Fruit fly (Drosophila melanogaster) whole organism, embryonic: ENCODE measurements around the gene AP-1sigma.

Experiments used
- CG11247 ChIP-seq: fragments of 200-800 bp; sonication (Bioruptor generic); IDR thresholded peaks from 2 replicates; pipeline ENCODE4 v1.3.6; 2022; ENCODE audit warnings: missing biosample characterization, missing genetic modification characterization
- CG12104 ChIP-seq: fragments of 200-800 bp; sonication (Bioruptor generic); optimal IDR thresholded peaks from 3 replicates; lab custom pipeline; 2016; ENCODE audit warnings: missing biosample characterization, missing genetic modification characterization
- CG1233 ChIP-seq: fragments of 200-800 bp; sonication (Bioruptor generic); optimal IDR thresholded peaks from 4 replicates; lab custom pipeline; 2018; ENCODE audit warnings: missing biosample characterization, mild to moderate bottlenecking, missing genetic modification characterization
- CG12744 ChIP-seq: fragments of 200-800 bp; sonication (Bioruptor generic); optimal IDR thresholded peaks from 2 replicates; lab custom pipeline; 2016; ENCODE audit warnings: missing biosample characterization, missing genetic modification characterization
- CG13296 ChIP-seq: fragments of 200-800 bp; sonication (Bioruptor generic); optimal IDR thresholded peaks from 3 replicates; lab custom pipeline; 2018; ENCODE audit warnings: missing biosample characterization, mild to moderate bottlenecking, missing genetic modification characterization
- CG14050 ChIP-seq: fragments of 200-800 bp; sonication (Bioruptor generic); IDR thresholded peaks from 3 replicates; pipeline ENCODE4 v1.3.6; 2022; ENCODE audit warnings: missing biosample characterization, missing genetic modification characterization
- CG14860 ChIP-seq: fragments of 200-800 bp; sonication (Bioruptor generic); IDR thresholded peaks from 3 replicates; pipeline ENCODE4 v1.3.6; 2022; ENCODE audit warnings: missing biosample characterization, missing genetic modification characterization; ENCODE audit not compliant: partially characterized antibody
- CG1603 ChIP-seq: fragments of 200-800 bp; sonication (Bioruptor generic); optimal IDR thresholded peaks from 2 replicates; lab custom pipeline; 2019; ENCODE audit warnings: missing biosample characterization, mild to moderate bottlenecking, missing genetic modification characterization, moderate library complexity
- CG1647 ChIP-seq: fragments of 200-800 bp; sonication (Bioruptor generic); optimal IDR thresholded peaks from 3 replicates; lab custom pipeline; 2016; ENCODE audit warnings: missing biosample characterization, missing genetic modification characterization
- CG16779 ChIP-seq: fragments of 200-800 bp; sonication (Bioruptor generic); IDR thresholded peaks from 2 replicates; pipeline ENCODE4 v1.3.6; 2022; ENCODE audit warnings: missing biosample characterization, missing genetic modification characterization
- CG17186 ChIP-seq: fragments of 200-800 bp; sonication (Bioruptor generic); optimal IDR thresholded peaks from 3 replicates; lab custom pipeline; 2017; ENCODE audit warnings: missing biosample characterization, missing genetic modification reagents, missing genetic modification characterization
- CG17328 ChIP-seq: fragments of 200-800 bp; sonication (Bioruptor generic); IDR thresholded peaks from 2 replicates; pipeline ENCODE4 v1.3.6; 2022; ENCODE audit warnings: missing biosample characterization, missing genetic modification characterization
- CG17385 ChIP-seq: fragments of 200-800 bp; sonication (Bioruptor generic); optimal IDR thresholded peaks from 3 replicates; lab custom pipeline; 2018; ENCODE audit warnings: missing biosample characterization, mild to moderate bottlenecking, missing genetic modification characterization
- CG1832 ChIP-seq: fragments of 200-800 bp; sonication (Bioruptor generic); optimal IDR thresholded peaks from 2 replicates; lab custom pipeline; 2017; ENCODE audit warnings: missing biosample characterization, mild to moderate bottlenecking, missing genetic modification characterization, inconsistent platforms
- CG32772 ChIP-seq: fragments of 200-800 bp; sonication (Bioruptor generic); IDR thresholded peaks from 2 replicates; pipeline ENCODE4 v1.3.6; 2022; ENCODE audit warnings: missing biosample characterization, missing genetic modification characterization
- CG33213 ChIP-seq: fragments of 200-800 bp; sonication (Bioruptor generic); optimal IDR thresholded peaks from 3 replicates; lab custom pipeline; 2016; ENCODE audit warnings: missing biosample characterization, missing genetic modification characterization
- CG34376 ChIP-seq: fragments of 200-800 bp; sonication (Bioruptor generic); optimal IDR thresholded peaks from 2 replicates; lab custom pipeline; 2018; ENCODE audit warnings: missing biosample characterization, mild to moderate bottlenecking, missing genetic modification characterization
- CG4282 ChIP-seq: fragments of 200-800 bp; sonication (Bioruptor generic); optimal IDR thresholded peaks from 2 replicates; lab custom pipeline; 2016; ENCODE audit warnings: missing biosample characterization, missing genetic modification characterization
- CG4707 ChIP-seq: fragments of 200-800 bp; sonication (Bioruptor generic); optimal IDR thresholded peaks from 2 replicates; lab custom pipeline; 2018; ENCODE audit warnings: missing biosample characterization, mild to moderate bottlenecking, missing genetic modification characterization, moderate library complexity
- CG4730 ChIP-seq: fragments of 200-800 bp; sonication (Bioruptor generic); IDR thresholded peaks from 2 replicates; pipeline ENCODE4 v1.3.6; 2022; ENCODE audit warnings: missing biosample characterization, missing genetic modification characterization
- CG6175 ChIP-seq: fragments of 200-800 bp; sonication (Bioruptor generic); IDR thresholded peaks from 3 replicates; pipeline ENCODE4 v1.3.6; 2022; ENCODE audit warnings: missing biosample characterization, missing genetic modification characterization
- CG7357 ChIP-seq: fragments of 200-800 bp; sonication (Bioruptor generic); IDR thresholded peaks from 3 replicates; pipeline ENCODE4 v1.3.6; 2022; ENCODE audit warnings: missing biosample characterization, missing genetic modification characterization
- CG7786 ChIP-seq: fragments of 200-800 bp; sonication (Bioruptor generic); optimal IDR thresholded peaks from 2 replicates; lab custom pipeline; 2016; ENCODE audit warnings: missing biosample characterization, missing genetic modification characterization
- CG8478 ChIP-seq: fragments of >200 bp; optimal IDR thresholded peaks from 2 replicates; lab custom pipeline; 2018
- CG8765 ChIP-seq: fragments of 200-800 bp; sonication (Bioruptor generic); IDR thresholded peaks from 2 replicates; pipeline ENCODE4 v1.3.6; 2022; ENCODE audit warnings: missing biosample characterization, missing genetic modification characterization
- E2f1 ChIP-seq: fragments of 200-800 bp; sonication (Bioruptor generic); IDR thresholded peaks from 2 replicates; pipeline ENCODE4 v1.3.6; 2022; ENCODE audit warnings: missing biosample characterization, missing genetic modification characterization
- E2f2 ChIP-seq: fragments of 200-800 bp; sonication (Bioruptor generic); IDR thresholded peaks from 2 replicates; pipeline ENCODE4 v1.3.6; 2022; ENCODE audit warnings: missing biosample characterization, missing genetic modification characterization
- Fer2 ChIP-seq: fragments of 200-800 bp; sonication (Bioruptor generic); optimal IDR thresholded peaks from 2 replicates; lab custom pipeline; 2018; ENCODE audit warnings: missing biosample characterization, mild to moderate bottlenecking, missing genetic modification characterization, moderate library complexity
- GATAe ChIP-seq: fragments of 200-800 bp; sonication (Bioruptor generic); conservative IDR thresholded peaks from 2 replicates; pipeline ENCODE4 v1.3.6; 2022; ENCODE audit warnings: missing biosample characterization, missing genetic modification characterization
- HLH54F ChIP-seq: fragments of 200-800 bp; sonication (Bioruptor generic); optimal IDR thresholded peaks from 3 replicates; lab custom pipeline; 2016; ENCODE audit warnings: missing biosample characterization, missing genetic modification characterization
- Hand ChIP-seq: fragments of 200-800 bp; sonication (Bioruptor generic); optimal IDR thresholded peaks from 2 replicates; lab custom pipeline; 2017; ENCODE audit warnings: mild to moderate bottlenecking, missing biosample characterization, missing genetic modification reagents, missing genetic modification characterization
- Jarid2 ChIP-seq: fragments of 200-800 bp; sonication (Bioruptor generic); optimal IDR thresholded peaks from 3 replicates; lab custom pipeline; 2017; ENCODE audit warnings: mild to moderate bottlenecking, missing biosample characterization, missing genetic modification reagents, missing genetic modification characterization
- Kr ChIP-seq: fragments of 200-800 bp; sonication (Bioruptor generic); optimal IDR thresholded peaks from 2 replicates; lab custom pipeline; 2017; ENCODE audit warnings: missing biosample characterization, mild to moderate bottlenecking, missing genetic modification characterization
- MTF-1 ChIP-seq: fragments of 200-800 bp; sonication (Bioruptor generic); optimal IDR thresholded peaks from 2 replicates; lab custom pipeline; 2018; ENCODE audit warnings: missing biosample characterization, mild to moderate bottlenecking, missing genetic modification characterization, borderline replicate concordance
- Sin3A ChIP-seq: fragments of >200 bp; optimal IDR thresholded peaks from 2 replicates; lab custom pipeline; 2018
- Sox100B ChIP-seq: fragments of 200-800 bp; sonication (Bioruptor generic); optimal IDR thresholded peaks from 3 replicates; lab custom pipeline; 2018; ENCODE audit warnings: missing biosample characterization, mild to moderate bottlenecking, missing genetic modification characterization
- ab ChIP-seq: fragments of 200-800 bp; sonication (Bioruptor generic); optimal IDR thresholded peaks from 2 replicates; lab custom pipeline; 2016; ENCODE audit warnings: missing biosample characterization, missing genetic modification characterization
- bbx ChIP-seq: fragments of 200-800 bp; sonication (Bioruptor generic); IDR thresholded peaks from 2 replicates; pipeline ENCODE4 v1.3.6; 2022; ENCODE audit warnings: missing biosample characterization, missing genetic modification characterization; ENCODE audit not compliant: partially characterized antibody
- ci ChIP-seq: fragments of 200-800 bp; sonication (Bioruptor generic); IDR thresholded peaks from 3 replicates; pipeline ENCODE4 v1.3.6; 2022; ENCODE audit warnings: missing biosample characterization, missing genetic modification characterization
- croc ChIP-seq: fragments of 200-800 bp; sonication (Bioruptor generic); conservative IDR thresholded peaks from 3 replicates; pipeline ENCODE4 v1.3.6; 2022; ENCODE audit warnings: missing biosample characterization, missing genetic modification characterization
- cwo ChIP-seq: fragments of 200-800 bp; sonication (Bioruptor generic); optimal IDR thresholded peaks from 3 replicates; lab custom pipeline; 2017; ENCODE audit warnings: missing biosample characterization, missing genetic modification characterization, mild to moderate bottlenecking, moderate library complexity, missing genetic modification reagents
- ems ChIP-seq: fragments of 200-800 bp; sonication (Bioruptor generic); optimal IDR thresholded peaks from 3 replicates; lab custom pipeline; 2016; ENCODE audit warnings: missing biosample characterization, missing genetic modification characterization
- ftz-f1 ChIP-seq: fragments of 200-800 bp; sonication (Bioruptor generic); optimal IDR thresholded peaks from 2 replicates; lab custom pipeline; 2016; ENCODE audit warnings: missing biosample characterization, missing genetic modification characterization
- gsb ChIP-seq: fragments of 200-800 bp; sonication (Bioruptor generic); IDR thresholded peaks from 2 replicates; pipeline ENCODE4 v1.3.6; 2022; ENCODE audit warnings: missing biosample characterization, missing genetic modification characterization
- gt ChIP-seq: fragments of 200-800 bp; sonication (Bioruptor generic); IDR thresholded peaks from 2 replicates; pipeline ENCODE4 v1.3.6; 2022; ENCODE audit warnings: missing biosample characterization, missing genetic modification characterization
- hkb ChIP-seq, 2 experiments: fragments of 200-800 bp in 1 of 2; fragments of >200 bp in 1 of 2; sonication (Bioruptor generic) in 1 of 2; IDR thresholded peaks in 1 of 2; optimal IDR thresholded peaks in 1 of 2; 2 replicates each; pipeline versions ENCODE4 v1.3.6 to Lab custom; 2017 to 2022; ENCODE audit warnings: missing biosample characterization in 1 of 2, missing genetic modification characterization in 1 of 2
- nerfin-1 ChIP-seq: fragments of 200-800 bp; sonication (Bioruptor generic); optimal IDR thresholded peaks from 3 replicates; lab custom pipeline; 2019; ENCODE audit warnings: missing biosample characterization, mild to moderate bottlenecking, missing genetic modification characterization, moderate library complexity
- usp ChIP-seq: fragments of >200 bp; optimal IDR thresholded peaks from 2 replicates; lab custom pipeline; 2017; ENCODE audit warnings: missing biosample characterization, missing genetic modification characterization
- wor ChIP-seq: fragments of 200-800 bp; sonication (Bioruptor generic); IDR thresholded peaks from 2 replicates; pipeline ENCODE4 v1.3.6; 2022; ENCODE audit warnings: missing biosample characterization, missing genetic modification characterization
- zen2 ChIP-seq: fragments of 200-800 bp; sonication (Bioruptor generic); IDR thresholded peaks from 3 replicates; pipeline ENCODE4 v1.3.6; 2022; ENCODE audit warnings: missing biosample characterization, missing genetic modification characterization; ENCODE audit not compliant: partially characterized antibody
- zfh1 ChIP-seq: fragments of 200-800 bp; sonication (Bioruptor generic); IDR thresholded peaks from 3 replicates; pipeline ENCODE4 v1.3.6; 2022; ENCODE audit warnings: missing biosample characterization, missing genetic modification characterization

Gene AP-1sigma

dm6 chr3R:23969449-23969848 lies 11.0 kb downstream of the AP-1sigma start (continued):
- no peak for TF ChIP-seq usp (GFP tag; lab: Kevin White, UChicago)
- TF ChIP-seq CG4282, result no peak
- 0 out of 2 replicates have a peak, but pooled peaks have one; percentile 40 for TF ChIP-seq CG4730 (GFP tag; lab: Robert Waterston, UW)
- TF ChIP-seq nerfin-1, result peak; percentile 33
- TF ChIP-seq Jarid2 (GFP tag; lab: Kevin White, UChicago), result no peak
- TF ChIP-seq CG17385 (GFP tag; lab: Kevin White, UChicago), result peak; percentile 40
- no peak for TF ChIP-seq CG4707 (GFP tag; lab: Kevin White, UChicago)
- TF ChIP-seq CG11247 (GFP tag; lab: Robert Waterston, UW), result no peak
- TF ChIP-seq E2f1 (GFP tag; lab: Robert Waterston, UW), result 0 out of 2 replicates have a peak, but pooled peaks have one; percentile 25
- no peak for TF ChIP-seq MTF-1 (GFP tag; lab: Kevin White, UChicago)
- peak; percentile 20; the same call in 1 of the 3 replicates for TF ChIP-seq CG14050
- no peak for TF ChIP-seq CG7786 (GFP tag; lab: Kevin White, UChicago)
- peak; percentile 42; the same call in 1 of the 2 replicates for TF ChIP-seq CG17328 (GFP tag; lab: Robert Waterston, UW)
- peak; percentile 43; the same call in 1 of the 2 replicates for TF ChIP-seq E2f2 (GFP tag; lab: Robert Waterston, UW)
- no peak for TF ChIP-seq Kr (GFP tag; lab: Kevin White, UChicago)
- no peak for TF ChIP-seq CG34376
- TF ChIP-seq ftz-f1, result no peak
- no peak for TF ChIP-seq bbx (GFP tag; lab: Robert Waterston, UW)
- peak; percentile 30 for TF ChIP-seq CG1233 (GFP tag; lab: Kevin White, UChicago)
- TF ChIP-seq cwo (GFP tag; lab: Kevin White, UChicago), result peak; percentile 53
- peak; percentile 26; the same call in 1 of the 2 replicates for TF ChIP-seq wor (GFP tag; lab: Robert Waterston, UW)
- TF ChIP-seq Fer2 (tag; lab: Kevin White, UChicago), result peak; percentile 46
- TF ChIP-seq zen2 (GFP tag; lab: Robert Waterston, UW), result no peak
- no peak for TF ChIP-seq ems
- no peak for TF ChIP-seq gt (GFP tag; lab: Robert Waterston, UW)
- TF ChIP-seq Hand (GFP tag; lab: Kevin White, UChicago), result no peak
- TF ChIP-seq CG1603, result no peak
- no peak for TF ChIP-seq hkb (optimal IDR thresholded peaks at IDR 0.05; lab: Kevin White, UChicago)
- peak; percentile 64; the same call in 1 of the 2 replicates for TF ChIP-seq hkb (GFP tag; IDR thresholded peaks at IDR 0.05; lab: Robert Waterston, UW)
- no peak for TF ChIP-seq CG33213 (GFP tag; lab: Kevin White, UChicago)
- TF ChIP-seq HLH54F (GFP tag; lab: Kevin White, UChicago), result no peak
- no peak for TF ChIP-seq Sin3A (lab: Kevin White, UChicago)
- TF ChIP-seq CG8478 (lab: Kevin White, UChicago), result no peak
- TF ChIP-seq CG1647 (GFP tag; lab: Kevin White, UChicago), result no peak
- no peak; the same call in 2 of the 3 replicates for TF ChIP-seq croc (GFP tag; lab: Robert Waterston, UW)
- TF ChIP-seq CG14860 (GFP tag; lab: Robert Waterston, UW), result no peak
- 0 out of 2 replicates have a peak, but pooled peaks have one; percentile 20 for TF ChIP-seq gsb
- no peak for TF ChIP-seq CG8765 (GFP tag; lab: Robert Waterston, UW)
- TF ChIP-seq zfh1 (GFP tag; lab: Robert Waterston, UW), result peak; percentile 29; the same call in 2 of the 3 replicates
- 0 out of 2 replicates have a peak, but pooled peaks have one; percentile 16 for TF ChIP-seq CG32772 (GFP tag; lab: Robert Waterston, UW)
- no peak for TF ChIP-seq ab (GFP tag; lab: Kevin White, UChicago)
- TF ChIP-seq CG16779, result no peak
- no peak for TF ChIP-seq CG1832
- no peak for TF ChIP-seq GATAe
- TF ChIP-seq CG17186 (GFP tag; lab: Kevin White, UChicago), result no peak
- peak; percentile 55 for TF ChIP-seq Sox100B (GFP tag; lab: Kevin White, UChicago)
- TF ChIP-seq CG12744 (GFP tag; lab: Kevin White, UChicago), result no peak
- peak; percentile 57 for TF ChIP-seq CG13296 (GFP tag; lab: Kevin White, UChicago)
- peak; percentile 52; the same call in 2 of the 3 replicates for TF ChIP-seq CG7357 (GFP tag; lab: Robert Waterston, UW)
- TF ChIP-seq ci (GFP tag; lab: Robert Waterston, UW), result 0 out of 3 replicates have a peak, but pooled peaks have one; percentile 52
- TF ChIP-seq CG12104 (GFP tag; lab: Kevin White, UChicago), result peak; percentile 17
- TF ChIP-seq CG6175 (GFP tag; lab: Robert Waterston, UW), result no peak
